Worm (Caenorhabditis elegans): ENCODE results near the gene best-18.

- TF ChIP-seq rnt-1 (tag; optimal IDR thresholded peaks at IDR 0.05) (no peak), unc-55 (GFP tag; optimal IDR thresholded peaks at IDR 0.05) (no peak), ama-1 (optimal IDR thresholded peaks at IDR 0.05) (no peak), nhr-11 (tag; optimal IDR thresholded peaks at IDR 0.05) (no peak), T23F11.4 (GFP tag; optimal IDR thresholded peaks at IDR 0.05) (no peak), elt-2 (tag; optimal IDR thresholded peaks at IDR 0.05) (no peak), eyg-1 (tag; optimal IDR thresholded peaks at IDR 0.05) (no peak), ztf-16 (tag; optimal IDR thresholded peaks at IDR 0.05) (no peak), odd-2 (tag; optimal IDR thresholded peaks at IDR 0.05) (no peak), ets-4 (tag; optimal IDR thresholded peaks at IDR 0.05) (no peak)
Observed at ce11 chrIII:10215882-10216281, 3.7 kb downstream of the best-18 start.

Measured in whole organism, late embryonic.